Worm (Caenorhabditis elegans): Measurements from ENCODE around the gene cyp-13A3.
A peak's percentile ranks its signal among the peaks of the same experiment; 100 is the strongest.

DNA sequence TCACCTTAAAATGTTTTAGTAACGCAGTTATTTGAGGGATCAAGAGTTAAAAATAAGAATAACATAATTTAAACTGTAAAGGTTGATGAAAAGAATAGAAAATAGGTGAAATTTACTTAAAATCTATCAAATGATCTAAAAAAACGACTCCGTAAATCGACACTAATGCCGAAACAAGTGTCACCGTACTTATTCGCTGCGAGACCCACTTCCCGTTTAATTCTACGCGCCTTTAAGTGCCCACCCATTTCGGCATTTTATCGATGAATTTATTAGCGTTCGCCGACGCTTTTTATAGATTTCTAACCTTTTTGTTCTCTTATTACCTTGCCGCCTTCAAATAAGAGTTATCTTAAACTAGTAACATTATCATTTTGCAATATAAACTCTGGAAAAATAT lies 47.0 kb downstream of the cyp-13A3 start, which contains the start of the genes Y53C12B.1 and nos-3:
- TF ChIP-seq dao-5 (tag; optimal IDR thresholded peaks at IDR 0.05) (no peak), him-1 (tag; optimal IDR thresholded peaks at IDR 0.05) (peak; percentile 14)

All from whole organism, L4/young adult.